Fruit fly (Drosophila melanogaster) whole organism, prepupa: ENCODE measurements around the gene Sar1.

Experiments
- Blimp-1 ChIP-seq: fragments of 200-800 bp; sonication (Bioruptor generic); optimal IDR thresholded peaks from 3 replicates; lab custom pipeline; 2017; ENCODE audit warnings: missing biosample characterization, missing genetic modification characterization, mild to moderate bottlenecking, moderate library complexity, missing genetic modification reagents
- CG10631 ChIP-seq: fragments of 200-800 bp; sonication (Bioruptor generic); optimal IDR thresholded peaks from 2 replicates; lab custom pipeline; 2016; ENCODE audit warnings: missing biosample characterization, missing genetic modification characterization
- CG10669 ChIP-seq: fragments of 200-800 bp; sonication (Bioruptor generic); optimal IDR thresholded peaks from 3 replicates; lab custom pipeline; 2018; ENCODE audit warnings: missing biosample characterization, mild to moderate bottlenecking, missing genetic modification characterization, moderate library complexity
- CG11902 ChIP-seq: fragments of 200-800 bp; sonication (Bioruptor generic); optimal IDR thresholded peaks from 3 replicates; lab custom pipeline; 2016; ENCODE audit warnings: missing biosample characterization, missing genetic modification characterization
- CG15336 ChIP-seq: fragments of 200-800 bp; sonication (Bioruptor generic); IDR thresholded peaks from 2 replicates; pipeline ENCODE4 v1.3.6; 2022; ENCODE audit warnings: missing biosample characterization, missing genetic modification characterization
- CG1621 ChIP-seq: fragments of 200-800 bp; sonication (Bioruptor generic); optimal IDR thresholded peaks from 3 replicates; lab custom pipeline; 2018; ENCODE audit warnings: missing biosample characterization, mild to moderate bottlenecking, missing genetic modification characterization
- CG16779 ChIP-seq: fragments of 200-800 bp; sonication (Bioruptor generic); optimal IDR thresholded peaks from 3 replicates; lab custom pipeline; 2017; ENCODE audit warnings: missing biosample characterization, mild to moderate bottlenecking, missing genetic modification characterization
- CG3032 ChIP-seq: fragments of 200-800 bp; optimal IDR thresholded peaks from 2 replicates; lab custom pipeline; 2019; ENCODE audit warnings: missing biosample characterization, mild to moderate bottlenecking, missing genetic modification characterization, moderate library complexity
- CG32006 ChIP-seq: fragments of 200-800 bp; sonication (Bioruptor generic); optimal IDR thresholded peaks from 3 replicates; lab custom pipeline; 2017; ENCODE audit warnings: missing biosample characterization, mild to moderate bottlenecking, missing genetic modification characterization
- CG34406 ChIP-seq: fragments of 200-800 bp; sonication (Bioruptor generic); optimal IDR thresholded peaks from 3 replicates; lab custom pipeline; 2016; ENCODE audit warnings: missing biosample characterization, missing genetic modification characterization
- CG3919 ChIP-seq: fragments of 200-800 bp; sonication (Bioruptor generic); optimal IDR thresholded peaks from 3 replicates; lab custom pipeline; 2016; ENCODE audit warnings: missing biosample characterization, missing genetic modification characterization
- CG6163 ChIP-seq: fragments of 200-800 bp; sonication (Bioruptor generic); IDR thresholded peaks from 3 replicates; pipeline ENCODE4 v1.3.6; 2022; ENCODE audit warnings: missing biosample characterization, missing genetic modification characterization
- CG6276 ChIP-seq: fragments of 200-800 bp; sonication (Bioruptor generic); optimal IDR thresholded peaks from 2 replicates; lab custom pipeline; 2017; ENCODE audit warnings: missing biosample characterization, mild to moderate bottlenecking, missing genetic modification characterization
- CG6792 ChIP-seq: fragments of 200-800 bp; sonication (Bioruptor generic); optimal IDR thresholded peaks from 3 replicates; lab custom pipeline; 2016; ENCODE audit warnings: missing biosample characterization, missing genetic modification characterization
- CG6808 ChIP-seq: fragments of 200-800 bp; sonication (Bioruptor generic); optimal IDR thresholded peaks from 3 replicates; lab custom pipeline; 2017; ENCODE audit warnings: missing biosample characterization, missing genetic modification characterization, mild to moderate bottlenecking, moderate library complexity, missing genetic modification reagents
- CG7368 ChIP-seq: fragments of 200-800 bp; sonication (Bioruptor generic); optimal IDR thresholded peaks from 3 replicates; lab custom pipeline; 2016; ENCODE audit warnings: missing biosample characterization, missing genetic modification characterization
- CG8119 ChIP-seq: fragments of 200-800 bp; sonication (Bioruptor generic); IDR thresholded peaks from 3 replicates; pipeline ENCODE4 v1.3.6; 2022; ENCODE audit warnings: missing biosample characterization, missing genetic modification characterization
- CG8319 ChIP-seq: fragments of 200-800 bp; sonication (Bioruptor generic); optimal IDR thresholded peaks from 3 replicates; lab custom pipeline; 2016; ENCODE audit warnings: missing biosample characterization, missing genetic modification characterization
- CG8632 ChIP-seq: fragments of 200-800 bp; sonication (Bioruptor generic); optimal IDR thresholded peaks from 3 replicates; lab custom pipeline; 2016; ENCODE audit warnings: missing biosample characterization, missing genetic modification characterization
- Eip75B ChIP-seq: fragments of 200-800 bp; sonication (Bioruptor generic); optimal IDR thresholded peaks from 3 replicates; lab custom pipeline; 2016; ENCODE audit warnings: missing biosample characterization, missing genetic modification characterization
- Eip78C ChIP-seq: fragments of 200-800 bp; sonication (Bioruptor generic); peaks from one replicate; lab custom pipeline; 2016; ENCODE audit warnings: missing biosample characterization, missing genetic modification characterization
- Eip93F ChIP-seq: fragments of 200-800 bp; sonication (Bioruptor generic); optimal IDR thresholded peaks from 2 replicates; lab custom pipeline; 2016; ENCODE audit warnings: missing biosample characterization, mild to moderate bottlenecking, missing genetic modification characterization
- Ets21C ChIP-seq: fragments of 200-800 bp; sonication (Bioruptor generic); optimal IDR thresholded peaks from 3 replicates; lab custom pipeline; 2016; ENCODE audit warnings: missing biosample characterization, missing genetic modification characterization
- Ets96B ChIP-seq: fragments of 200-800 bp; optimal IDR thresholded peaks from 2 replicates; lab custom pipeline; 2019; ENCODE audit warnings: missing biosample characterization, mild to moderate bottlenecking, missing genetic modification characterization, moderate library complexity
- Gug ChIP-seq: fragments of 200-800 bp; sonication (Bioruptor generic); IDR thresholded peaks from 2 replicates; pipeline ENCODE4 v1.3.6; 2022; ENCODE audit warnings: missing biosample characterization, missing genetic modification characterization
- Hr38 ChIP-seq: sonication (Bioruptor generic); optimal IDR thresholded peaks from 2 replicates; lab custom pipeline; 2016; ENCODE audit warnings: missing biosample characterization, missing genetic modification characterization
- Hr39 ChIP-seq: fragments of 200-800 bp; sonication (Bioruptor generic); optimal IDR thresholded peaks from 2 replicates; lab custom pipeline; 2016; ENCODE audit warnings: missing biosample characterization, missing genetic modification characterization
- Hr4 ChIP-seq: fragments of 200-800 bp; sonication (Bioruptor generic); optimal IDR thresholded peaks from 3 replicates; lab custom pipeline; 2016; ENCODE audit warnings: missing biosample characterization, missing genetic modification characterization
- Lpt ChIP-seq: fragments of 200-800 bp; sonication (Bioruptor generic); optimal IDR thresholded peaks from 3 replicates; lab custom pipeline; 2016; ENCODE audit warnings: missing biosample characterization, missing genetic modification characterization
- Met ChIP-seq: fragments of 200-800 bp; sonication (Bioruptor generic); optimal IDR thresholded peaks from 3 replicates; lab custom pipeline; 2016; ENCODE audit warnings: missing biosample characterization, missing genetic modification characterization
- OdsH ChIP-seq: fragments of 200-800 bp; sonication (Bioruptor generic); optimal IDR thresholded peaks from 3 replicates; lab custom pipeline; 2016; ENCODE audit warnings: missing biosample characterization, missing genetic modification characterization
- Sox102F ChIP-seq: fragments of 200-800 bp; sonication (Bioruptor generic); optimal IDR thresholded peaks from 2 replicates; lab custom pipeline; 2016; ENCODE audit warnings: missing biosample characterization, mild to moderate bottlenecking, missing genetic modification characterization
- Sox14 ChIP-seq: fragments of 200-800 bp; sonication (Bioruptor generic); optimal IDR thresholded peaks from 3 replicates; lab custom pipeline; 2016; ENCODE audit warnings: missing biosample characterization, missing genetic modification characterization
- achi ChIP-seq: fragments of 200-800 bp; sonication (Bioruptor generic); optimal IDR thresholded peaks from 3 replicates; lab custom pipeline; 2016; ENCODE audit warnings: missing biosample characterization, missing genetic modification characterization
- acj6 ChIP-seq: fragments of 200-800 bp; sonication (Bioruptor generic); optimal IDR thresholded peaks from 3 replicates; lab custom pipeline; 2016; ENCODE audit warnings: missing biosample characterization, missing genetic modification characterization
- cyc ChIP-seq: fragments of 200-800 bp; sonication (Bioruptor generic); optimal IDR thresholded peaks from 3 replicates; lab custom pipeline; 2016; ENCODE audit warnings: missing biosample characterization, missing genetic modification characterization
- dsx ChIP-seq: fragments of 200-800 bp; optimal IDR thresholded peaks from 3 replicates; lab custom pipeline; 2019; ENCODE audit warnings: missing biosample characterization, mild to moderate bottlenecking, missing genetic modification characterization, moderate library complexity; ENCODE audit not compliant: poor library complexity, severe bottlenecking
- eg ChIP-seq: fragments of 200-800 bp; sonication (Bioruptor generic); IDR thresholded peaks from 3 replicates; pipeline ENCODE4 v1.3.6; 2022; ENCODE audit warnings: missing biosample characterization, missing genetic modification characterization
- esn ChIP-seq: fragments of 200-800 bp; sonication (Bioruptor generic); optimal IDR thresholded peaks from 2 replicates; lab custom pipeline; 2016; ENCODE audit warnings: missing biosample characterization, mild to moderate bottlenecking, missing genetic modification characterization, moderate library complexity
- fd59A ChIP-seq: fragments of 200-800 bp; sonication (Bioruptor generic); optimal IDR thresholded peaks from 2 replicates; lab custom pipeline; 2017; ENCODE audit warnings: missing biosample characterization, mild to moderate bottlenecking, missing genetic modification characterization, missing genetic modification reagents
- fd85E ChIP-seq: fragments of 200-800 bp; sonication (Bioruptor generic); optimal IDR thresholded peaks from 3 replicates; lab custom pipeline; 2016; ENCODE audit warnings: missing biosample characterization, missing genetic modification characterization
- fkh ChIP-seq: fragments of 200-800 bp; sonication (Bioruptor generic); optimal IDR thresholded peaks from 3 replicates; lab custom pipeline; 2017; ENCODE audit warnings: missing biosample characterization, mild to moderate bottlenecking, missing genetic modification characterization, moderate library complexity
- lz ChIP-seq: fragments of 200-800 bp; sonication (Bioruptor generic); optimal IDR thresholded peaks from 3 replicates; lab custom pipeline; 2016; ENCODE audit warnings: missing biosample characterization, missing genetic modification characterization
- net ChIP-seq: fragments of 200-800 bp; sonication (Bioruptor generic); optimal IDR thresholded peaks from 3 replicates; lab custom pipeline; 2016; ENCODE audit warnings: missing biosample characterization, missing genetic modification characterization
- pdm3 ChIP-seq: fragments of 200-800 bp; sonication (Bioruptor generic); optimal IDR thresholded peaks from 3 replicates; lab custom pipeline; 2016; ENCODE audit warnings: missing biosample characterization, missing genetic modification characterization
- salr ChIP-seq, 2 experiments: fragments of 200-800 bp; sonication (Bioruptor generic); optimal IDR thresholded peaks; 3 replicates each; lab custom pipeline; 2016 to 2018; ENCODE audit warnings: missing biosample characterization in 2 of 2, missing genetic modification characterization in 2 of 2, mild to moderate bottlenecking in 1 of 2
- spab ChIP-seq: fragments of 200-800 bp; sonication (Bioruptor generic); optimal IDR thresholded peaks from 2 replicates; lab custom pipeline; 2017; ENCODE audit warnings: missing biosample characterization, mild to moderate bottlenecking, missing genetic modification characterization, missing genetic modification reagents
- ss ChIP-seq, 2 experiments: fragments of 200-800 bp; sonication (Bioruptor generic); optimal IDR thresholded peaks; 2 replicates in 1 of 2; 3 replicates in 1 of 2; lab custom pipeline; 2017 to 2018; ENCODE audit warnings: mild to moderate bottlenecking in 2 of 2, missing biosample characterization in 2 of 2, missing genetic modification characterization in 2 of 2, moderate library complexity in 1 of 2
- svp ChIP-seq: fragments of 200-800 bp; sonication (Bioruptor generic); peaks from one replicate; lab custom pipeline; 2016; ENCODE audit warnings: missing biosample characterization, missing genetic modification characterization
- topi ChIP-seq: fragments of 200-800 bp; sonication (Bioruptor generic); optimal IDR thresholded peaks from 3 replicates; lab custom pipeline; 2016; ENCODE audit warnings: missing biosample characterization, missing genetic modification characterization
- vri ChIP-seq: fragments of 200-800 bp; sonication (Bioruptor generic); optimal IDR thresholded peaks from 3 replicates; lab custom pipeline; 2016; ENCODE audit warnings: missing biosample characterization, mild to moderate bottlenecking, missing genetic modification characterization

The Sar1 gene

DNA sequence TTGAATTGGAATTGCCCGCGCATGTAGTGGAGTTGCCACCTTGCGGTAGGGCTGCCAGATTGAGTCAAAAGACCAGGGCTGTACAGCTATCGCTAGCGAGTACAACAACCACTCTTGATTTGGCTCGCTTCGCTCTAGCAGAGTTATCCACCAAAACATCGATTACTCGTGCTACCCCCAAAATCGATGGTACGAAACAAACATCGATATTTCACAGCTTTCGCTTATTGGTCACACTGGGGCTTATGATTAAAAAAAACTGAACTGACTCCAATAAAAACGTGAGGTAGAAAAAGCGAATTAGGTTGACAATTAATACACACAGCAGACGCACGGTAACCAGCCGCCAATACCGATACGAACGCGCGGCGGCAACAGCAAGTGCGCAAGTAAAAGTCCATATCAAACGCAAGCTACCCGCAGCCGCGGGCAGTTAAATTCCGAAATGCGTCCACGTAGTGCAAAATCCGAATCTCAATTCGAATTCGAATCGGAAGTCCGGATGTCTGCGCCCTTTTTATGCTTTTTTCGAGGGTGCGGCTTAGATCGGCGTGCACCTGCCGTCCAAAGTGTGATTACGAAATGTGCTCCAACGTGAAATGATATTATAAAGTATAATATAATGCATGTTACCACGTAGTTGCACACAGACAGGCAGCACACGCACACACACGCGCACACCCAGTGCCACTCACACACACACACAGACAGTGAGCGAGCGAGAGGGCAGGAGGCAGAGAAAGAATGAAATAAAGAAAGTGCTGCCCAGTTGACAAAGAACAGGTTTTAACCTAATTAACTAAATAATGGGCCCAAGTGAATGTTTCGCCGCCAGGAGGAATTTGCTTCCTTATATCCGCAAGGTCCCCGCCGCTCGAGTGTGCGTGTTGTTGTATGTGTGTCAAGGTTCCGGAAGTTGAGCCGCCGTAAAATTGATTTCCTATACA, at the start of gene Sar1:
TSS of gene Sar1 (plus strand) at position 222 of the 947 bp plus-strand sequence.
- no peak for TF ChIP-seq CG10631
- TF ChIP-seq OdsH (GFP tag; lab: Kevin White, UChicago): no peak
- peak; percentile 44 for TF ChIP-seq svp (GFP tag; lab: Kevin White, UChicago)
- TF ChIP-seq Lpt: no peak
- no peak for TF ChIP-seq salr (GFP tag; optimal IDR thresholded peaks at IDR 0.05; lab: Kevin White, UChicago)
- TF ChIP-seq Met: peak; percentile 51
- TF ChIP-seq CG15336 (GFP tag; lab: Robert Waterston, UW): no peak
- TF ChIP-seq dsx: no peak
- TF ChIP-seq pdm3: no peak
- no peak for TF ChIP-seq CG8632 (GFP tag; lab: Kevin White, UChicago)
- no peak for TF ChIP-seq Sox102F (GFP tag; lab: Kevin White, UChicago)
- no peak for TF ChIP-seq fd85E
- TF ChIP-seq acj6 (GFP tag; lab: Kevin White, UChicago): no peak
- TF ChIP-seq CG11902 (GFP tag; lab: Kevin White, UChicago): no peak
- TF ChIP-seq Sox14 (GFP tag; lab: Kevin White, UChicago): peak; percentile 71
- TF ChIP-seq CG16779 (tag; lab: Kevin White, UChicago): no peak
- no peak for TF ChIP-seq fd59A (GFP tag; lab: Kevin White, UChicago)
- no peak for TF ChIP-seq CG6792 (GFP tag; lab: Kevin White, UChicago)
- TF ChIP-seq CG8319 (GFP tag; lab: Kevin White, UChicago): no peak
- no peak for TF ChIP-seq Gug (GFP tag; lab: Robert Waterston, UW)
- TF ChIP-seq Ets96B (tag; lab: Kevin White, UChicago): no peak
- no peak for TF ChIP-seq spab
- no peak for TF ChIP-seq CG6163 (GFP tag; lab: Robert Waterston, UW)
- no peak for TF ChIP-seq achi (GFP tag; lab: Kevin White, UChicago)
- TF ChIP-seq CG7368 (GFP tag; lab: Kevin White, UChicago): no peak
- TF ChIP-seq Blimp-1 (GFP tag; lab: Kevin White, UChicago): peak; percentile 96
- TF ChIP-seq Eip78C (GFP tag; lab: Kevin White, UChicago): peak; percentile 57
- no peak for TF ChIP-seq topi (GFP tag; lab: Kevin White, UChicago)
- no peak for TF ChIP-seq lz (GFP tag; lab: Kevin White, UChicago)
- TF ChIP-seq CG3919 (GFP tag; lab: Kevin White, UChicago): peak; percentile 1
- TF ChIP-seq Hr38: no peak
- TF ChIP-seq Hr4 (GFP tag; lab: Kevin White, UChicago): no peak
- TF ChIP-seq ss (GFP tag; optimal IDR thresholded peaks at IDR 0.05; lab: Kevin White, UChicago): peak; percentile 44 to 60
- TF ChIP-seq CG8119 (GFP tag; lab: Robert Waterston, UW): no peak; the same call in 2 of the 3 replicates
- no peak for TF ChIP-seq fkh (GFP tag; lab: Kevin White, UChicago)
- TF ChIP-seq CG34406 (GFP tag; lab: Kevin White, UChicago): no peak
- no peak for TF ChIP-seq Ets21C
- no peak for TF ChIP-seq CG32006 (GFP tag; lab: Kevin White, UChicago)
- peak; percentile 75 for TF ChIP-seq vri (GFP tag; lab: Kevin White, UChicago)
- TF ChIP-seq CG6276 (GFP tag; lab: Kevin White, UChicago): peak; percentile 41
- no peak for TF ChIP-seq CG3032 (tag; lab: Kevin White, UChicago)
- no peak for TF ChIP-seq Eip93F (GFP tag; lab: Kevin White, UChicago)
- TF ChIP-seq CG1621 (tag; lab: Kevin White, UChicago): peak; percentile 62
- no peak for TF ChIP-seq net (GFP tag; lab: Kevin White, UChicago)
- peak; percentile 73 for TF ChIP-seq Eip75B
- TF ChIP-seq Hr39: peak; percentile 17
- TF ChIP-seq CG10669 (GFP tag; lab: Kevin White, UChicago): no peak
- peak; percentile 58 for TF ChIP-seq CG6808 (GFP tag; lab: Kevin White, UChicago)
- TF ChIP-seq eg: no peak
- TF ChIP-seq cyc (GFP tag; lab: Kevin White, UChicago): peak; percentile 1
- TF ChIP-seq esn (GFP tag; lab: Kevin White, UChicago): no peak
